Worm (Caenorhabditis elegans): ENCODE measurements around the gene Y37E11B.1.

Y37E11B.1 gene

ce11 chrIV:3545060-3545459 lies 34.4 kb upstream of the Y37E11B.1 start:
- TF ChIP-seq lsy-2 (tag; optimal IDR thresholded peaks at IDR 0.05) (no peak), fos-1 (tag; optimal IDR thresholded peaks at IDR 0.05) (no peak), nhr-6 (tag; optimal IDR thresholded peaks at IDR 0.05) (no peak), zag-1 (tag; optimal IDR thresholded peaks at IDR 0.05) (no peak), ceh-16 (tag; optimal IDR thresholded peaks at IDR 0.05) (no peak), ztf-1 (GFP tag; conservative IDR thresholded peaks at IDR 0.05) (no peak), dmd-4 (tag; optimal IDR thresholded peaks at IDR 0.05) (no peak), sma-3 (GFP tag; optimal IDR thresholded peaks at IDR 0.05) (no peak), gmeb-1 (tag; optimal IDR thresholded peaks at IDR 0.05) (no peak), nhr-129 (tag; optimal IDR thresholded peaks at IDR 0.05) (no peak), mab-5 (tag; optimal IDR thresholded peaks at IDR 0.05) (no peak), lin-39 (tag; optimal IDR thresholded peaks at IDR 0.05) (no peak), nhr-11 (tag; optimal IDR thresholded peaks at IDR 0.05) (no peak), alr-1 (tag; optimal IDR thresholded peaks at IDR 0.05) (no peak), nhr-10 (tag; optimal IDR thresholded peaks at IDR 0.05) (no peak), nhr-77 (tag; optimal IDR thresholded peaks at IDR 0.05) (no peak), mbf-1 (tag; optimal IDR thresholded peaks at IDR 0.05) (no peak), peb-1 (tag; optimal IDR thresholded peaks at IDR 0.05) (no peak), nhr-21 (tag; optimal IDR thresholded peaks at IDR 0.05) (no peak), Y55F3AM.14 (GFP tag; optimal IDR thresholded peaks at IDR 0.05) (no peak)

- TF ChIP-seq nhr-77 (tag; optimal IDR thresholded peaks at IDR 0.05) (no peak), nhr-23 (tag; optimal IDR thresholded peaks at IDR 0.05) (no peak), ztf-1 (GFP tag; conservative IDR thresholded peaks at IDR 0.05) (no peak), R02D3.7 (tag; optimal IDR thresholded peaks at IDR 0.05) (no peak), nhr-129 (tag; optimal IDR thresholded peaks at IDR 0.05) (no peak), fos-1 (tag; optimal IDR thresholded peaks at IDR 0.05) (no peak), ztf-4 (tag; optimal IDR thresholded peaks at IDR 0.05) (no peak), skn-1 (tag; optimal IDR thresholded peaks at IDR 0.05) (no peak), ceh-82 (tag; optimal IDR thresholded peaks at IDR 0.05) (no peak), nhr-11 (tag; optimal IDR thresholded peaks at IDR 0.05) (no peak), nhr-12 (tag; optimal IDR thresholded peaks at IDR 0.05) (no peak), egl-27 (tag; optimal IDR thresholded peaks at IDR 0.05) (no peak), lin-11 (tag; optimal IDR thresholded peaks at IDR 0.05) (no peak), lin-39 (tag; optimal IDR thresholded peaks at IDR 0.05) (no peak), aly-2 (tag; optimal IDR thresholded peaks at IDR 0.05) (no peak), blmp-1 (tag; optimal IDR thresholded peaks at IDR 0.05; ENCODE audit: insufficient read depth) (no peak), peb-1 (tag; optimal IDR thresholded peaks at IDR 0.05) (no peak), mab-5 (tag; optimal IDR thresholded peaks at IDR 0.05) (no peak), nhr-6 (tag; optimal IDR thresholded peaks at IDR 0.05) (no peak), ztf-11 (tag; optimal IDR thresholded peaks at IDR 0.05) (no peak)
Measured at ce11 chrIV:3547500-3547899, 31.9 kb upstream of the Y37E11B.1 start, which contains the start of gene nstp-6. Gene nstp-6, minus strand, starts transcription at chrIV:3547600.

- TF ChIP-seq egl-27 (tag; optimal IDR thresholded peaks at IDR 0.05) (no peak), ama-1 (optimal IDR thresholded peaks at IDR 0.05) (no peak), ztf-4 (tag; optimal IDR thresholded peaks at IDR 0.05) (no peak), ztf-1 (GFP tag; conservative IDR thresholded peaks at IDR 0.05) (no peak), F13H6.1 (tag; optimal IDR thresholded peaks at IDR 0.05) (peak; percentile 64), fos-1 (tag; optimal IDR thresholded peaks at IDR 0.05) (peak; percentile 37), nhr-6 (tag; optimal IDR thresholded peaks at IDR 0.05) (no peak), sma-9 (GFP tag; optimal IDR thresholded peaks at IDR 0.05) (peak; percentile 29), sma-9 (tag; optimal IDR thresholded peaks at IDR 0.05) (no peak), dmd-4 (tag; optimal IDR thresholded peaks at IDR 0.05) (no peak), gmeb-1 (tag; optimal IDR thresholded peaks at IDR 0.05) (peak; percentile 47), lsy-2 (tag; optimal IDR thresholded peaks at IDR 0.05) (no peak), ceh-82 (tag; optimal IDR thresholded peaks at IDR 0.05) (no peak), zag-1 (tag; optimal IDR thresholded peaks at IDR 0.05) (no peak), crh-2 (tag; optimal IDR thresholded peaks at IDR 0.05) (peak; percentile 56)
Measured at ce11 chrIV:3548315-3548714, 31.1 kb upstream of the Y37E11B.1 start.

ce11 chrIV:3551777-3552462 lies 27.5 kb upstream of the Y37E11B.1 start:
- TF ChIP-seq unc-62 (GFP tag; optimal IDR thresholded peaks at IDR 0.05) = no peak
- peak; percentile 32 for TF ChIP-seq fos-1 (tag; optimal IDR thresholded peaks at IDR 0.05)
- TF ChIP-seq ztf-11 (tag; optimal IDR thresholded peaks at IDR 0.05) = no peak
- no peak for TF ChIP-seq ZK546.5 (tag; optimal IDR thresholded peaks at IDR 0.05)
- peak; percentile 65 for TF ChIP-seq gmeb-1 (tag; optimal IDR thresholded peaks at IDR 0.05)
- no peak for TF ChIP-seq nhr-237 (tag; optimal IDR thresholded peaks at IDR 0.05)
- TF ChIP-seq lin-11 (tag; optimal IDR thresholded peaks at IDR 0.05) = peak; percentile 65
- TF ChIP-seq C34F6.9 (tag; optimal IDR thresholded peaks at IDR 0.05) = peak; percentile 37
- no peak for TF ChIP-seq R02D3.7 (tag; optimal IDR thresholded peaks at IDR 0.05)
- no peak for TF ChIP-seq mab-5 (tag; optimal IDR thresholded peaks at IDR 0.05)
- no peak for TF ChIP-seq ztf-1 (GFP tag; conservative IDR thresholded peaks at IDR 0.05)
- TF ChIP-seq nhr-25 (tag; optimal IDR thresholded peaks at IDR 0.05) = no peak
- TF ChIP-seq unc-55 (GFP tag; optimal IDR thresholded peaks at IDR 0.05) = peak; percentile 59
- no peak for TF ChIP-seq peb-1 (tag; optimal IDR thresholded peaks at IDR 0.05)
- no peak for TF ChIP-seq nhr-23 (tag; optimal IDR thresholded peaks at IDR 0.05)
- no peak for TF ChIP-seq blmp-1 (tag; optimal IDR thresholded peaks at IDR 0.05; ENCODE audit: insufficient read depth)
- TF ChIP-seq nhr-12 (tag; optimal IDR thresholded peaks at IDR 0.05) = no peak
- peak; percentile 33 for TF ChIP-seq nhr-21 (tag; optimal IDR thresholded peaks at IDR 0.05)
- no peak for TF ChIP-seq aly-2 (tag; optimal IDR thresholded peaks at IDR 0.05)
- no peak for TF ChIP-seq skn-1 (tag; optimal IDR thresholded peaks at IDR 0.05)
- TF ChIP-seq sma-3 (GFP tag; optimal IDR thresholded peaks at IDR 0.05) = peak; percentile 64
- TF ChIP-seq lin-39 (tag; optimal IDR thresholded peaks at IDR 0.05) = no peak
- TF ChIP-seq snpc-4 (tag; optimal IDR thresholded peaks at IDR 0.05) = no peak
- peak; percentile 15 to 46 for TF ChIP-seq lsy-2 (tag; optimal IDR thresholded peaks at IDR 0.05)
- TF ChIP-seq nhr-77 (tag; optimal IDR thresholded peaks at IDR 0.05) = no peak
- peak; percentile 61 for TF ChIP-seq F13H6.1 (tag; optimal IDR thresholded peaks at IDR 0.05)
- no peak for TF ChIP-seq ztf-4 (tag; optimal IDR thresholded peaks at IDR 0.05)
- TF ChIP-seq alr-1 (tag; optimal IDR thresholded peaks at IDR 0.05) = no peak
